Fruit fly (Drosophila melanogaster) Kc167 (cell line): Measurements from ENCODE around the gene GluRS-m.

Experiments
- Sin3A ChIP-seq: fragments of >200 bp; optimal IDR thresholded peaks from 2 replicates; lab custom pipeline; 2018; ENCODE audit warnings: missing external identifiers
- ttk ChIP-seq: sonication (Bioruptor generic); optimal IDR thresholded peaks from 2 replicates; lab custom pipeline; 2017; ENCODE audit warnings: missing external identifiers

DNA sequence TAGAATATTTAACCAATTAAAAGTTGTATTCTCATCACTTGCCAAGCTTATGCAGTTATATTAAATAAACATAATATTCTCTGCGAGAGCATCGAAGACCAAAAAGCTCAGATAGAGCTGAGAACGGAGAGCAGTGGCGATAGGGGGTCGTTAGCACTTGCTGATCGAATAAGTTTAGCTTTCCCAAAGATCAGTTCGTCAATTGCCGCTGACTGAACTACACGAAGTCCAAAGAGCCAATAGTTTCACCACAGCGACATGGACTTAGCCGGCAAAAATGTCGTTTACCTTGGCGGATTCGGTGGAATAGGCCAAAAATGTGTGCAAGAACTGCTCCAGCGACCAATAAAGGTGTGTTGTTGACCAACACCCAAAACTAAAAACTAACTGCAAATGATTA is 48.8 kb downstream of the GluRS-m start, which contains the start of gene CG4842:
- no peak for TF ChIP-seq ttk (lab: Kevin White, UChicago)
- TF ChIP-seq Sin3A (lab: Kevin White, UChicago), result no peak
